Fruit fly (Drosophila melanogaster) ovary, adult (tissue): ENCODE results near the gene CG15260.
A peak's percentile ranks its signal among the peaks of the same experiment; 100 is the strongest.

ENCODE experiments used
- CG17801 ChIP-seq: fragments of 200-800 bp; optimal IDR thresholded peaks from 2 replicates; lab custom pipeline; 2019; ENCODE audit warnings: missing biosample characterization, mild to moderate bottlenecking, missing genetic modification characterization, moderate library complexity; ENCODE audit not compliant: partially characterized antibody

CG15260 gene

dm6 chr2L:15318801-15319200 is 26.8 kb upstream of the CG15260 start, which contains the start of gene nht:
nht (minus strand) TSS chr2L:15318901.
- no peak for TF ChIP-seq CG17801

dm6 chr2L:15316410-15316809 is 24.4 kb upstream of the CG15260 start:
- TF ChIP-seq CG17801: no peak

dm6 chr2L:15314903-15315302 is 22.9 kb upstream of the CG15260 start:
- TF ChIP-seq CG17801: no peak

- no peak for TF ChIP-seq CG17801
Observed at dm6 chr2L:15306802-15307201, 14.8 kb upstream of the CG15260 start.

dm6 chr2L:15304359-15304758 is 12.3 kb upstream of the CG15260 start:
- no peak for TF ChIP-seq CG17801

- TF ChIP-seq CG17801: no peak
Observed at dm6 chr2L:15301841-15302240, 9.8 kb upstream of the CG15260 start.

dm6 chr2L:15297508-15297907 is 5.5 kb upstream of the CG15260 start, which contains the start of gene CG15262:
CG15262 (plus strand) TSS chr2L:15297808.
- no peak for TF ChIP-seq CG17801

- TF ChIP-seq CG17801: no peak
Observed at dm6 chr2L:15284700-15285099, 7.3 kb downstream of the CG15260 start, which contains the start of gene CG15263. CG15263 (plus strand) TSS chr2L:15285000.

- no peak for TF ChIP-seq CG17801
Observed at dm6 chr2L:15280975-15281374, 11.1 kb downstream of the CG15260 start.

- TF ChIP-seq CG17801: no peak
Observed at dm6 chr2L:15275794-15276193, 16.2 kb downstream of the CG15260 start.

dm6 chr2L:15274783-15275316 is 17.2 kb downstream of the CG15260 start, which contains the start of gene UK114:
UK114 (minus strand) TSS chr2L:15275091.
- no peak for TF ChIP-seq CG17801

dm6 chr2L:15274292-15274691 is 17.7 kb downstream of the CG15260 start:
- peak; percentile 20 for TF ChIP-seq CG17801

- TF ChIP-seq CG17801: no peak
Observed at dm6 chr2L:15273521-15274123, 18.4 kb downstream of the CG15260 start.

- TF ChIP-seq CG17801: no peak
Observed at dm6 chr2L:15271757-15272589, 20.1 kb downstream of the CG15260 start, which contains the start of gene Cul3. Cul3 (minus strand) TSS chr2L:15272024.

- no peak for TF ChIP-seq CG17801
Observed at dm6 chr2L:15271336-15271735, 20.7 kb downstream of the CG15260 start.

dm6 chr2L:15264483-15264987 is 27.5 kb downstream of the CG15260 start, which contains the start of gene yuri:
yuri (minus strand) TSS chr2L:15264692.
- TF ChIP-seq CG17801: peak; percentile 90

- TF ChIP-seq CG17801: no peak
Observed at dm6 chr2L:15256249-15256648, 35.8 kb downstream of the CG15260 start, which contains the start of the genes PolD3 and Uxt. PolD3 (minus strand) TSS chr2L:15256304. Uxt (plus strand) TSS chr2L:15256581.
